Fruit fly (Drosophila melanogaster): ENCODE results near the gene CG3609.

dm6 chr2L:2399897-2400296 lies 25.5 kb upstream of the CG3609 start, which contains the start of gene VGlut:
- TF ChIP-seq fru (GFP tag; optimal IDR thresholded peaks at IDR 0.05) (no peak), dsf (GFP tag; optimal IDR thresholded peaks at IDR 0.05; ENCODE audit: borderline replicate concordance) (no peak), Hnf4 (GFP tag; optimal IDR thresholded peaks at IDR 0.05) (no peak), ey (GFP tag; optimal IDR thresholded peaks at IDR 0.05) (no peak), psq (GFP tag; optimal IDR thresholded peaks at IDR 0.05) (no peak), sv (GFP tag; optimal IDR thresholded peaks at IDR 0.05) (no peak)
